Worm (Caenorhabditis elegans) whole organism, L1 larva: ENCODE measurements around the gene F17H10.4.

Source experiments
- C04F5.9 ChIP-seq: sonication (generic microtip); optimal IDR thresholded peaks from 2 replicates; lab custom pipeline; 2016; ENCODE audit warnings: missing genetic modification characterization, missing compliant biosample characterization
- C16A3.4 ChIP-seq: fragments of 150-350 bp; optimal IDR thresholded peaks from 2 replicates; lab custom pipeline; 2014; ENCODE audit warnings: missing biosample characterization, missing genetic modification characterization
- C34B4.2 ChIP-seq: sonication (generic microtip); optimal IDR thresholded peaks from 2 replicates; lab custom pipeline; 2017; ENCODE audit warnings: mild to moderate bottlenecking, missing genetic modification characterization, missing compliant biosample characterization
- alr-1 ChIP-seq: fragments of 200-800 bp; sonication (Bioruptor generic); optimal IDR thresholded peaks from 2 replicates; lab custom pipeline; 2018; ENCODE audit warnings: borderline replicate concordance, mild to moderate bottlenecking, missing genetic modification characterization, missing compliant biosample characterization
- ama-1 ChIP-seq: fragments of 150-350 bp; optimal IDR thresholded peaks from 2 replicates; lab custom pipeline; 2014
- blmp-1 ChIP-seq: fragments of 150-350 bp; optimal IDR thresholded peaks from 2 replicates; lab custom pipeline; 2014; ENCODE audit warnings: missing biosample characterization, missing genetic modification characterization
- ceh-8 ChIP-seq: fragments of 200-800 bp; sonication (Bioruptor generic); optimal IDR thresholded peaks from 2 replicates; lab custom pipeline; 2018; ENCODE audit warnings: mild to moderate bottlenecking, missing genetic modification characterization, moderate library complexity, missing compliant biosample characterization
- ceh-88 ChIP-seq: fragments of 200-800 bp; sonication (Bioruptor generic); IDR thresholded peaks from 2 replicates; pipeline ENCODE4 v1.3.6; 2022; ENCODE audit warnings: missing genetic modification characterization, missing compliant biosample characterization
- dpl-1 ChIP-seq, 3 experiments: fragments of 150-350 bp in 2 of 3; sonication (generic microtip) in 1 of 3; optimal IDR thresholded peaks; 2 replicates each; lab custom pipeline; 2014 to 2017; ENCODE audit warnings: missing biosample characterization in 3 of 3, missing genetic modification characterization in 3 of 3, missing genetic modification reagents in 3 of 3
- efl-1 ChIP-seq, 4 experiments: fragments of 150-350 bp; optimal IDR thresholded peaks in 3 of 4; peaks in 1 of 4; 1 replicate in 1 of 4; 2 replicates in 3 of 4; lab custom pipeline; 2014; ENCODE audit warnings: missing biosample characterization in 2 of 4, missing genetic modification characterization in 2 of 4, missing genetic modification reagents in 2 of 4
- efl-3 ChIP-seq: fragments of 200-800 bp; sonication (Bioruptor generic); optimal IDR thresholded peaks from 2 replicates; lab custom pipeline; 2018; ENCODE audit warnings: mild to moderate bottlenecking, missing genetic modification characterization, missing compliant biosample characterization
- egl-27 ChIP-seq, 2 experiments: fragments of 150-350 bp in 1 of 2; sonication (generic microtip); optimal IDR thresholded peaks; 3 replicates each; lab custom pipeline; 2017 to 2018; ENCODE audit warnings: missing biosample characterization in 2 of 2, missing genetic modification characterization in 2 of 2, missing genetic modification reagents in 2 of 2
- elt-2 ChIP-seq: sonication (generic microtip); optimal IDR thresholded peaks from 2 replicates; lab custom pipeline; 2016; ENCODE audit warnings: missing genetic modification characterization, mild to moderate bottlenecking, inconsistent platforms, missing compliant biosample characterization, missing genetic modification reagents
- elt-3 ChIP-seq, 6 experiments: fragments of 150-350 bp in 1 of 6; sonication (generic microtip); optimal IDR thresholded peaks; 2 replicates each; lab custom pipeline; 2017 to 2018; ENCODE audit warnings: missing biosample characterization in 6 of 6, missing genetic modification characterization in 6 of 6, inconsistent platforms in 1 of 6
- ets-5 ChIP-seq: fragments of 200-800 bp; sonication (Bioruptor generic); IDR thresholded peaks from 2 replicates; pipeline ENCODE4 v1.3.6; 2022; ENCODE audit warnings: missing genetic modification characterization, missing compliant biosample characterization
- fkh-10 ChIP-seq: sonication (generic microtip); optimal IDR thresholded peaks from 2 replicates; lab custom pipeline; 2017; ENCODE audit warnings: missing biosample characterization, missing genetic modification reagents, missing genetic modification characterization
- fkh-8 ChIP-seq: sonication (generic microtip); optimal IDR thresholded peaks from 2 replicates; lab custom pipeline; 2016; ENCODE audit warnings: mild to moderate bottlenecking, missing genetic modification characterization, missing compliant biosample characterization
- fos-1 ChIP-seq: fragments of 150-350 bp; optimal IDR thresholded peaks from 2 replicates; lab custom pipeline; 2014; ENCODE audit warnings: missing biosample characterization, missing genetic modification characterization
- grh-1 ChIP-seq: fragments of 200-800 bp; sonication (Bioruptor generic); IDR thresholded peaks from 2 replicates; pipeline ENCODE4 v1.3.6; 2022; ENCODE audit warnings: missing genetic modification reagents, missing genetic modification characterization, missing compliant biosample characterization
- isw-1 ChIP-seq: fragments of 200-800 bp; sonication (Bioruptor generic); IDR thresholded peaks from 2 replicates; pipeline ENCODE4 v1.3.6; 2022; ENCODE audit warnings: missing genetic modification characterization, missing compliant biosample characterization
- jun-1 ChIP-seq: fragments of 150-350 bp; optimal IDR thresholded peaks from 2 replicates; lab custom pipeline; 2014; ENCODE audit warnings: missing biosample characterization, missing genetic modification reagents, missing genetic modification characterization
- lin-13 ChIP-seq: fragments of 150-350 bp; optimal IDR thresholded peaks from 2 replicates; lab custom pipeline; 2014; ENCODE audit warnings: missing biosample characterization, missing genetic modification reagents, missing genetic modification characterization
- lin-14 ChIP-seq: fragments of 200-800 bp; sonication (Bioruptor generic); optimal IDR thresholded peaks from 2 replicates; lab custom pipeline; 2018; ENCODE audit warnings: mild to moderate bottlenecking, missing genetic modification characterization, moderate library complexity, missing compliant biosample characterization
- lin-35 ChIP-seq, 2 experiments: fragments of 150-350 bp; optimal IDR thresholded peaks; 2 replicates each; lab custom pipeline; 2014; ENCODE audit warnings: missing biosample characterization in 2 of 2, missing genetic modification characterization in 2 of 2, missing genetic modification reagents in 2 of 2
- lin-39 ChIP-seq: fragments of 150-350 bp; optimal IDR thresholded peaks from 2 replicates; lab custom pipeline; 2014; ENCODE audit warnings: missing biosample characterization, missing genetic modification reagents, missing genetic modification characterization
- mdl-1 ChIP-seq, 2 experiments: fragments of 150-350 bp; optimal IDR thresholded peaks; 2 replicates each; lab custom pipeline; 2014 to 2017; ENCODE audit warnings: missing biosample characterization in 2 of 2, missing genetic modification characterization in 2 of 2, inconsistent platforms in 1 of 2
- mef-2 ChIP-seq: fragments of 150-350 bp; optimal IDR thresholded peaks from 2 replicates; lab custom pipeline; 2014; ENCODE audit warnings: missing biosample characterization, missing genetic modification characterization
- mep-1 ChIP-seq: fragments of 150-350 bp; optimal IDR thresholded peaks from 2 replicates; lab custom pipeline; 2014; ENCODE audit warnings: missing biosample characterization, missing genetic modification characterization
- nhr-11 ChIP-seq: fragments of 150-350 bp; optimal IDR thresholded peaks from 2 replicates; lab custom pipeline; 2014; ENCODE audit warnings: missing biosample characterization, missing genetic modification characterization
- nhr-19 ChIP-seq: fragments of 200-800 bp; sonication (Bioruptor generic); conservative IDR thresholded peaks from 2 replicates; pipeline ENCODE4 v1.3.6; 2022; ENCODE audit warnings: missing genetic modification characterization, missing compliant biosample characterization
- nhr-20 ChIP-seq: sonication (generic microtip); optimal IDR thresholded peaks from 2 replicates; lab custom pipeline; 2016; ENCODE audit warnings: mild to moderate bottlenecking, missing genetic modification characterization, missing compliant biosample characterization
- nhr-71 ChIP-seq: sonication (generic microtip); optimal IDR thresholded peaks from 2 replicates; lab custom pipeline; 2016; ENCODE audit warnings: mild to moderate bottlenecking, missing genetic modification characterization, moderate library complexity, missing compliant biosample characterization
- nhr-76 ChIP-seq: sonication (generic microtip); optimal IDR thresholded peaks from 2 replicates; lab custom pipeline; 2017; ENCODE audit warnings: missing biosample characterization, missing genetic modification characterization
- nhr-85 ChIP-seq: sonication (generic microtip); peaks from one replicate; lab custom pipeline; 2016; ENCODE audit warnings: missing genetic modification characterization, inconsistent platforms, missing compliant biosample characterization
- nhr-90 ChIP-seq: sonication (generic microtip); optimal IDR thresholded peaks from 2 replicates; lab custom pipeline; 2016; ENCODE audit warnings: mild to moderate bottlenecking, missing genetic modification characterization, missing compliant biosample characterization; ENCODE audit not compliant: poor library complexity
- pag-3 ChIP-seq: sonication (generic microtip); optimal IDR thresholded peaks from 2 replicates; lab custom pipeline; 2017; ENCODE audit warnings: missing genetic modification characterization, mild to moderate bottlenecking, missing compliant biosample characterization, antibody characterized with exemption, borderline replicate concordance; ENCODE audit not compliant: insufficient read depth
- pax-3 ChIP-seq: fragments of 200-800 bp; sonication (Bioruptor generic); optimal IDR thresholded peaks from 2 replicates; lab custom pipeline; 2018; ENCODE audit warnings: mild to moderate bottlenecking, missing genetic modification characterization, moderate library complexity, missing compliant biosample characterization
- pqm-1 ChIP-seq: sonication (generic microtip); optimal IDR thresholded peaks from 3 replicates; lab custom pipeline; 2017; ENCODE audit warnings: missing biosample characterization, missing genetic modification characterization
- skn-1 ChIP-seq: fragments of 150-350 bp; optimal IDR thresholded peaks from 2 replicates; lab custom pipeline; 2014; ENCODE audit warnings: missing biosample characterization, missing genetic modification characterization
- snpc-4 ChIP-seq: fragments of 150-350 bp; optimal IDR thresholded peaks from 2 replicates; lab custom pipeline; 2014; ENCODE audit warnings: missing biosample characterization, missing genetic modification characterization
- snu-23 ChIP-seq: sonication (generic microtip); optimal IDR thresholded peaks from 2 replicates; lab custom pipeline; 2016; ENCODE audit warnings: missing genetic modification characterization, missing compliant biosample characterization
- sptf-1 ChIP-seq: fragments of 150-350 bp; optimal IDR thresholded peaks from 2 replicates; lab custom pipeline; 2014; ENCODE audit warnings: missing biosample characterization, missing genetic modification characterization
- swsn-7 ChIP-seq: sonication (generic microtip); optimal IDR thresholded peaks from 2 replicates; lab custom pipeline; 2016; ENCODE audit warnings: missing genetic modification characterization, missing compliant biosample characterization
- tbx-2 ChIP-seq: sonication (generic microtip); optimal IDR thresholded peaks from 2 replicates; lab custom pipeline; 2016; ENCODE audit warnings: missing genetic modification characterization, missing compliant biosample characterization
- tlp-1 ChIP-seq: fragments of 150-350 bp; optimal IDR thresholded peaks from 2 replicates; lab custom pipeline; 2014; ENCODE audit warnings: missing biosample characterization, missing genetic modification characterization
- unc-62 ChIP-seq: fragments of 150-350 bp; optimal IDR thresholded peaks from 2 replicates; lab custom pipeline; 2014; ENCODE audit warnings: missing biosample characterization, missing genetic modification reagents, missing genetic modification characterization
- vab-15 ChIP-seq: sonication (generic microtip); optimal IDR thresholded peaks from 2 replicates; lab custom pipeline; 2017; ENCODE audit warnings: missing genotype, mild to moderate bottlenecking, missing genetic modification characterization, missing compliant biosample characterization
- xbp-1 ChIP-seq: sonication (generic microtip); optimal IDR thresholded peaks from 2 replicates; lab custom pipeline; 2016; ENCODE audit warnings: missing genetic modification characterization, missing compliant biosample characterization
- zag-1 ChIP-seq: fragments of 150-350 bp; optimal IDR thresholded peaks from 2 replicates; lab custom pipeline; 2014; ENCODE audit warnings: missing biosample characterization, missing genetic modification characterization
- ztf-4 ChIP-seq: fragments of 150-350 bp; optimal IDR thresholded peaks from 2 replicates; lab custom pipeline; 2014; ENCODE audit warnings: missing biosample characterization, missing genetic modification characterization

Gene F17H10.4

ce11 chrX:13115694-13116093 lies 10.6 kb downstream of the F17H10.4 start:
- TF ChIP-seq nhr-85 (tag; lab: Kevin White, UChicago), result peak; percentile 57
- TF ChIP-seq efl-3 (GFP tag; lab: Kevin White, UChicago), result no peak
- 0 out of 2 replicates have a peak, but pooled peaks have one; percentile 14 for TF ChIP-seq grh-1 (GFP tag; lab: Robert Waterston, UW)
- no peak for TF ChIP-seq efl-1 (optimal IDR thresholded peaks at IDR 0.05; lab: Kevin White, UChicago)
- peak in 1 of 2 experiments; percentile 74 for TF ChIP-seq efl-1 (GFP tag; optimal IDR thresholded peaks at IDR 0.05 in 1 of 2; lab: Kevin White, UChicago)

ce11 chrX:13113457-13113856 lies 12.9 kb downstream of the F17H10.4 start, which contains the start of gene F17H10.2:
F17H10.2 (plus strand) TSS chrX:13113772.
- no peak for TF ChIP-seq C04F5.9 (tag; lab: Kevin White, UChicago)
- peak; percentile 57 for TF ChIP-seq mep-1 (tag; lab: Kevin White, UChicago)
- TF ChIP-seq ceh-88 (GFP tag; lab: Robert Waterston, UW), result no peak
- peak; percentile 83 for TF ChIP-seq nhr-71 (tag; lab: Kevin White, UChicago)
- TF ChIP-seq elt-3 (tag; optimal IDR thresholded peaks at IDR 0.05; lab: Kevin White, UChicago), result peak in 2 of 6 experiments; percentile 67 to 96
- peak; percentile 85 for TF ChIP-seq nhr-20
- TF ChIP-seq dpl-1 (GFP tag; optimal IDR thresholded peaks at IDR 0.05; lab: Kevin White, UChicago), result peak in 2 of 3 experiments; percentile 9 to 18
- no peak for TF ChIP-seq jun-1 (tag; lab: Kevin White, UChicago)
- TF ChIP-seq lin-13 (GFP tag; lab: Kevin White, UChicago), result no peak
- no peak for TF ChIP-seq pag-3
- peak; percentile 98 for TF ChIP-seq nhr-85 (tag; lab: Kevin White, UChicago)
- TF ChIP-seq swsn-7, result no peak
- no peak for TF ChIP-seq elt-2 (tag; lab: Kevin White, UChicago)
- no peak for TF ChIP-seq fos-1 (tag; lab: Kevin White, UChicago)
- peak; percentile 68 for TF ChIP-seq nhr-19 (GFP tag; lab: Robert Waterston, UW)
- no peak for TF ChIP-seq nhr-76 (tag; lab: Kevin White, UChicago)
- TF ChIP-seq snpc-4 (tag; lab: Kevin White, UChicago), result no peak
- no peak for TF ChIP-seq zag-1
- TF ChIP-seq snu-23 (GFP tag; lab: Kevin White, UChicago), result peak; percentile 73
- TF ChIP-seq lin-35 (GFP tag; optimal IDR thresholded peaks at IDR 0.05; lab: Kevin White, UChicago), result peak in 1 of 2 experiments; percentile 72
- no peak for TF ChIP-seq sptf-1 (tag; lab: Kevin White, UChicago)
- TF ChIP-seq fkh-10 (GFP tag; lab: Kevin White, UChicago), result no peak
- no peak for TF ChIP-seq mef-2
- no peak for TF ChIP-seq egl-27 (tag; optimal IDR thresholded peaks at IDR 0.05; lab: Kevin White, UChicago)
- TF ChIP-seq mdl-1 (tag; optimal IDR thresholded peaks at IDR 0.05; lab: Kevin White, UChicago), result peak in 1 of 2 experiments; percentile 91
- peak; percentile 66 for TF ChIP-seq nhr-90 (tag; lab: Kevin White, UChicago)
- peak; percentile 55 for TF ChIP-seq tbx-2 (tag; lab: Kevin White, UChicago)
- TF ChIP-seq lin-14 (GFP tag; lab: Kevin White, UChicago), result peak; percentile 87
- peak; percentile 93 for TF ChIP-seq blmp-1
- peak; percentile 54; the same call in 1 of the 2 replicates for TF ChIP-seq grh-1 (GFP tag; lab: Robert Waterston, UW)
- no peak for TF ChIP-seq lin-39 (tag; lab: Kevin White, UChicago)
- TF ChIP-seq C34B4.2, result no peak
- no peak for TF ChIP-seq tlp-1
- no peak for TF ChIP-seq nhr-11 (tag; lab: Kevin White, UChicago)
- TF ChIP-seq efl-3 (GFP tag; lab: Kevin White, UChicago), result no peak
- no peak for TF ChIP-seq ceh-8 (GFP tag; lab: Kevin White, UChicago)
- no peak for TF ChIP-seq ztf-4 (tag; lab: Kevin White, UChicago)
- TF ChIP-seq pqm-1 (tag; lab: Kevin White, UChicago), result no peak
- TF ChIP-seq vab-15 (tag; lab: Kevin White, UChicago), result peak; percentile 77
- no peak for TF ChIP-seq xbp-1 (tag; lab: Kevin White, UChicago)
- peak; percentile 51 for TF ChIP-seq skn-1 (tag; lab: Kevin White, UChicago)
- TF ChIP-seq unc-62 (GFP tag; lab: Kevin White, UChicago), result no peak
- TF ChIP-seq ets-5 (GFP tag; lab: Robert Waterston, UW), result no peak
- TF ChIP-seq alr-1 (tag; lab: Kevin White, UChicago), result no peak
- TF ChIP-seq pax-3, result no peak
- no peak for TF ChIP-seq isw-1 (GFP tag; lab: Robert Waterston, UW)
- no peak for TF ChIP-seq fkh-8 (tag; lab: Kevin White, UChicago)
- no peak for TF ChIP-seq C16A3.4 (tag; lab: Kevin White, UChicago)
- no peak for TF ChIP-seq ama-1
